Worm (Caenorhabditis elegans) whole organism, L4 larva: ENCODE results near the gene F40C5.2.
"Not testable (repeated sequence)": the region's sequence is repeated elsewhere in the genome, so short reads cannot be mapped to it uniquely, and the experiment has no call there.

Experiments
- ces-1 ChIP-seq: fragments of 150-350 bp; sonication (generic microtip); optimal IDR thresholded peaks from 4 replicates; lab custom pipeline; 2014; ENCODE audit warnings: missing biosample characterization, missing genetic modification reagents, missing genetic modification characterization
- lin-15B ChIP-seq: fragments of 150-350 bp; sonication (generic microtip); optimal IDR thresholded peaks from 3 replicates; lab custom pipeline; 2014; ENCODE audit warnings: missing biosample characterization, missing genetic modification characterization
- lin-29 ChIP-seq: fragments of 200-800 bp; sonication (Bioruptor generic); IDR thresholded peaks from 2 replicates; pipeline ENCODE4 v1.3.6; 2022; ENCODE audit warnings: missing genetic modification reagents, missing genetic modification characterization, missing compliant biosample characterization

ce11 chrV:3562824-3563223 is 8.0 kb upstream of the F40C5.2 start, which contains the start of gene T24A6.16:
- not testable (repeated sequence) for TF ChIP-seq lin-29 (GFP tag; lab: Robert Waterston, UW); lin-15B (tag; lab: Kevin White, UChicago); ces-1
